Fruit fly (Drosophila melanogaster): ENCODE data around the gene CG11563.

CG11563 gene

DNA sequence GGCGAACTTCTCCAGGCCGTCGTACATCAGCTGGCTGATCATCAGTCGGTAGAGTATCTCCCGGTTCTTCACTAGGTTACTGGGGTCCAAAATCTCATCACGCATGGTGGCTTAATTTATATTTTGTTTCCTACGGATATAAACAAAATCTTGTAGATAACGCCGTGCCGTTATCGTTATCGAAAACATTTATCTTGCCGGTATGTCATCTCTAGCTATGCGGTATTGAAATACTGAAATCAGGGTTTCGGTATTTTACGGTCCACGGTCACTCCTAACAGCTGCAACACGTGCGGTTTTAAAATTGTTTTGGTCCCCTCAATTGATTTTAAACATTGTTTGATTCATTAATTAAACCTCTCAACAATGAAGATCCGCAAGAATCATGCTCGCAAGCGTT lies at the start of gene CG11563, which contains the start of gene CstF50:
CG11563 (plus strand) TSS at position 260 of the 400 bp plus-strand sequence.
CstF50 (minus strand) TSS at position 188 of the 400 bp plus-strand sequence.
- no peak for TF ChIP-seq noc (tag; optimal IDR thresholded peaks at IDR 0.05)

DNA sequence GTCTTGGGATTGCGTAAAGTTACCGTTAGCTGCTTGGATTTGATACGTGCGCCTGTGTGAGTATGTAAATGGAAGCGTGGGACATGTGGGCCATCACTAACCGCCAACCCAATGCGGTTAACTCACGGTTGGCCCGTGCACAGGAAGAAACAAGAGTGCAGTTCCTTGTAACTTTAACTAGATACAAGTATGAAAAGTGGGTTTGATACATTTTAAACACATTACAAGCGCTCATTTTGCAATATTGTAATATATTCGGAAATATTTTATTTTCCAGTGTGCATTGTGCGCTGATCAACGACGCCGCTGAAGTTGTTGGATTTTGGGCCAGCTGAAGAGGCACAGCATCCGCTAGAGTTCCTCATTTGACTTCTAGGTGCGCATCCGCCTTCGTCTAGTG lies 49.1 kb upstream of the CG11563 start:
- TF ChIP-seq noc (tag; optimal IDR thresholded peaks at IDR 0.05): no peak

DNA sequence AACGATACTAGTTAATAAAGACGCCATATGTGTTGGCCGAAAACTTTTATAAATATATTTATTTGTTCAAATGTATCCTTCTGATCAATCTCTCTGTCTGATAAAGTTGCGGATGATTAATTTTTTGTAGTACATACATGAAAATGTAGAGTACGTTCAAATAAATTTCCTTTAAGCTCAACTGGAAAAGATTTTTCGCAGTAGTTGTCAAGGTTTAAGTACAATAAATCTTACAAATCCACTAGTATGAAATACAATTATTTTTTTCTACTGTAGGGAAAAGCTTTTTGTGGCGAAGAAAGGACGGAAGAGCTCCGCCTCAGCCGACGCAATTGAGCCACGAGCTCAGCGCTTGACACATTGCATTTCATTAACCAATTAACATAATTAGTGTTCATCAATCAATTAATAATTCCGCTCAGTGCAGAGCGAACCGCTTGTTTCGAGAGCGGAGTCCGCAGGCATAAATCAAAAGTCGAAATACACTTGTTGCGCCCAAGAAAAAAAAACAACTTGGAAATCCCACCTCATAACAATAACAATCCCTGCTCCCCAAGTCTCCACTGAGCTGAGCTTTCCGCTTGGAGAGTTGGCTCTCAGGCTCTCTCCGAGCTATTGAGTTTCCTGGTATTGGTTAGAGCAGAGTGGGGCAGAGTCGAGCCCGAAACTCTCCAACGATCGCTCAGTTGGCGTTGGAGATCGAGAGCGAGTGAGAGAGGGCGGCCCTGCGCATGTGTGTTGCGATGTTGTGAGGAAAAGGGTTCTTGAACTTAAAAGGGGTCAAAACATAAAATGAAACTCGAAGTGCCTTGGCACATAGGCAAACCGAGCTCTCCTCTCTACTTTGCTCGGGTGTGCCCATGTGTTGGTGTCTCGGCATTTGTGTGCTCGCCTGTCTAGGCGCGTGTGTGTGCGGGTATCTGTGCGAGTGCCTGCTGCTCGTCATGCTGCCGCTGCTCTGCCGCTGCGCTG lies 47.9 kb upstream of the CG11563 start:
- no peak for TF ChIP-seq noc (tag; optimal IDR thresholded peaks at IDR 0.05)

DNA sequence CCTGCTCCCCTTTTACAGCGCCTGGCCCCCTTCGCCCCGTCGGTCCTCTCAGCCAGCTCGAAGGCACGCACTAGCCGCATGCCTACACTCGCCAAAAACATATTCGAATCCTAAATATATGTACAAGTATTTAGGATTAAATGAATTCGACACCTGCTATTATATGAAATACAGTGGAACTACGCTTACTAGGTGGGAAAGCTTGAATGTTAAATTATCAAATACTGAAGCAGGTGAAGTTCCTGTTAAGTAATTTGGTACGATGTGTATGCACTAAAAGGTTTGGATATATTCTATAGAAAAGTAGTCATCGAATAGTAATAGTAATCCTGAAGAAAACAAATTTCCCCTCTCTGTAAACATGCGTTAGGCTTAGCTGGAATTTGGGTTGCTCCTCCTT lies 47.1 kb upstream of the CG11563 start:
- TF ChIP-seq noc (tag; optimal IDR thresholded peaks at IDR 0.05): peak; percentile 29

DNA sequence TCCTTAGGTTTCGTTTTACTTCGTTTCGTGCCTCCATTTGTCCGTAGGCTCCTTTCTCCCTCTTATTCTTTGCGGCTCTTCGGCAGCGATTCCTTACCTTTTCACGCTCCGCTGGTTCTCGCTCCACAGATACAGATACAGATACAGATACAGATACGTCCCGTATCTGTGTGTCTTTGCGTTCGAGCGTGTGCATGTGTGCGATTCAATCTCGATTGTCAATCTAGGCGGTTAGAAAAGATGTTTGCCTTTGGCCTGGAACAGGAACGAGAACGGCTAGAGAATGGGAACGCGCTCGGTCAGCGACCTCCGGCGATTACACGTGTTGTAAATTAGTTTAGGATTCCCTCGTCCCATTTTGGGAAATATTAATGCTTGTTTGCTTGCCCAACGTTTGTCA lies 46.4 kb upstream of the CG11563 start:
- TF ChIP-seq noc (tag; optimal IDR thresholded peaks at IDR 0.05): no peak

DNA sequence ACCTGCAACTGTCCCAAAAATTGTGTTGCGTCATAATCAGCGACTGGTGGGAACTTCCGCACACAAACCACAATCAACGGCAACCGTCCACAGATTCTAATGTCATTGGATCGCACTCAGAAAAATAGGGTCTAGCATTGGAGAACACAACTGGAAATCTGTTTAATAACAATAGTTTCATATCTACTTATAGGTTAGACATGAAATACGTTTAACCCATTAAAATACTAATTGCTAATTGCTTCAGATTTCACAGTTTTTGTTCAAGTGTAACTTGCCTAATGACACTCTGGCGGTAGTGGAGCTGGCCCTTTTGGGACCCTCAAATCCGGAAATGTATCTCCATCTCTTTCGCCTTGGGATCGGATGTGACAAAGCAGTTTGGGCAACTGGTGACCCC lies 40.2 kb upstream of the CG11563 start:
- no peak for TF ChIP-seq noc (tag; optimal IDR thresholded peaks at IDR 0.05)

DNA sequence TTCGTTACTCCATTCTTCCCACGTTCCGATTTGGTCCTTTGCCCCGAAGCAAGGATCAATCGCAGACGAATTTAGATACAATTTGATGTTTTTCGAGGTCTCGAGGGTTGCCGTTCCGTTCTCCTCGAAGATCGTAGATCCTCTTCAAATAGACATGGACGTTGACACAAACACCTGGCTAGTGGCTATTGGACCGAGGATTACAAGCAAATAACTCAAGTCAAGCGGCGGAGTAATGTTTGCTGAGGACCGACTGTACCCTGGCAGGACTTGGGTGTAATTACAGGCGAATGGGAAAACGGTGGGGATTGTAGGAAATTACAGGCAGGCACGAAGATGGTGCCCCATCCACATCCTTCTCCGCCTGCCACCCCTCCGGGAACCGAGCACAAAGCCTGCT lies 39.2 kb upstream of the CG11563 start:
- TF ChIP-seq noc (tag; optimal IDR thresholded peaks at IDR 0.05): no peak

DNA sequence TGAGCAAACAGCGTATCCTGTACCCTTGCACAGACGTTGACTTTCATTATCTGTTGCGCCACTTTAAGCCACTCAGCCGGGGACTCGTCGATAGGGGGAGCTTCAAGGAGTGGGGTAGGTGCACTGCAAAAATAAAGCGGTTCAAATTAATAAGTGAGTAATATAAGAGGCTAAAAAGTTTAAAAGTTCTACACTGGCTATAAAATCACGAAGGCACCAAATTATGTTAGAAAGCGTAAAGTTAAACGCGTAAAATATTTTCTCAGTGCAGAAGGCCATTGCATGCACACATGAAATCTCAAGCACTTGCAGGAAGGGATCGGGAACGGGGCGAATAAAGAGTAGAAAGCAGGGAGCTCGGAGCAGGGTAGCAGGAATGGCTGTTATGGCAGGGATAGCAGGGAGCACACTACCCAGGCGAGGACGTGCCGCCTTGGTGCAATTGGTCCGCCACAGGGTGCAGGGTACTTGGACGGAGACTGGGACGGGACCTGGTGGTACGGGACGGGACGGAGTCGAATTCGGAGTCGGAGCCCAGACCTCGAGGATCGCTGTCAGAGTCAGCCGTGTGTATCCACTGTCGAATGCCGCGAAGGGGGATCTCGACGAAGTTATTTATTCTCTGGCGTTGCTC lies 38.6 kb upstream of the CG11563 start:
- TF ChIP-seq noc (tag; optimal IDR thresholded peaks at IDR 0.05): no peak

DNA sequence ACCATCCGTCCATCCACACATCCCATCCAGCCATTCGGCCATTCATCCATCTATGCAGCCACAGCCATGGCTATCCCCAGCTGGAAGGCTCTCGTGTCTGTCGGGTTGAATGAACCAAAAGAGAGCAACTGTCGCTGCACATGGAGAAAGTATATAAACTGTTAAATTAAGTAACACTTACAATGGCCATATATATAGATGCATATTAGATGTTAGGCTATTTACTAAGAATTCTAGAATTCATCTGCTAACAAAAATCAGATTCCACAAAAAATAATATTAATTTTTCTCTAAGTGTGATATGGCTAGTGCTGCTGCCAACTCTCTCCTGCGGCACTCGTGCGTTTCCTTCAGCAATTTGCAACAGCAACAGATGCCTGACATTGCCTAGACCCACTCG lies 36.6 kb upstream of the CG11563 start:
- TF ChIP-seq noc (tag; optimal IDR thresholded peaks at IDR 0.05): no peak

DNA sequence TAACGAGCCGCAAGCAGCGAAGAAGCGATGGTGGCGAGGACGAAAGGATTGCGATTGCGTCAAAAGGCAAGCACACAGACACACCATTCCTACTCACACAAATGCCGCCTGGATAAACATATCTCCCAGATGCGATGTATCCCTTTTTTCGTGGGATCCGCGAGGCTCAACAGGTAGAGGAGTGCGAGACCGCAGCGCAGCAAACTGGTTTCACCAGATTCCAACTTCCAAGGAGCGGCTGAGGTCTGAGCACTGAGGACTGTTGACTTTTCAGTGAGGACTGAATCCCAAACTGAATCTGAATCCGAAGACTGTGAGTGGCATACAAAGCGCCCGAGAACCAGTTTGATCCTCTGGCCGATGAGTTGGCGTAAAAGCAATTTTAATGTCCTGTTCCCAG lies 34.9 kb upstream of the CG11563 start:
- no peak for TF ChIP-seq noc (tag; optimal IDR thresholded peaks at IDR 0.05)

DNA sequence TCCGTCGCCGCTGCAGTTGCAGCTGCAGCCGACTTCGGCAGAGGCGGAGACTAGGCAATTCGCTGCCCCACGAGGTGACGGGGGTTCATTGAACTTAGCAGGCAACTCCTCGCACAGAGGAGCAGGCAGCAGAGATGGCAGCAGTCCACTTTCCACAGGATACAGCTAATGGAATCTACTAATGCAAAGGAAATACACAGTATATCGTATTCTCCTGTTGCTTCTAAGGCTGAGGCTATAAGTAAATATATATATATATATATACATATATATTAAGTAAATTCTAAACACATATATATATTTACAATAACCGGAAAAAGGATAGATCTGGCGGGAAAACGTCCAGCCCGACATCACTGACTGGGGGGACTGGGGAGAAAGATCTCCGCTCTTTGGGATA lies 33.5 kb upstream of the CG11563 start:
- TF ChIP-seq noc (tag; optimal IDR thresholded peaks at IDR 0.05): no peak

DNA sequence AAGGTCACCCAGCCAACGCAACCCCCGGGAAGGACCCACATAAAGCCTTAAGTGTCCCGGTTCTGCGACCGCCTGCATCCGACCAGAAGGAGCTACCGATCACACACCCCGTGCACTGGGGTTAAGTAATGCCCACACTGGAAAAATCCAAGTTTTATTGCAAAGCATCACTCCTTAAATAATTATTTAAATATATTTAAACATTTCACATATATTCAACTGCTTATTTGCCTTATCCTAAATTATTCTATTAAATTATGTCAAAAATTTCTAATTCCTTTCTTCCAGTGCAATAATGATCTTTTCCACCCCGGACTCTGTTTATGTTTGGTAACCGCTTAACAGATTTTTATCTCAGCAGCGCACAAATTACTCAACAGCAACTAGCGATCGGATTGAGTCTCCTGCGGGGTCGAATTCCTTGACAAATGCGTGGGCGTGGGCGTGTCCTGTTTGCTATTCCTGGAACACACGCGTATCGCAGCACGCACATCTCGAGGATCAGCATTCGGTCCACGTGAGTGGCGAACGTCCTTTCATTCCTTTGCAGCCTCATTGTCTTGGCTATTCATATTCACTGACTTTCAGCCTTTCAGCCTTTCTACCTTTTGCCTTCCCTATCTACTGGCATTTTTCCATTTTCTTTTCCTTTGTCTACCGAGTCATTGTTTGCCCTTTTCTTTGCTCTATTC lies 32.2 kb upstream of the CG11563 start:
- TF ChIP-seq noc (tag; optimal IDR thresholded peaks at IDR 0.05): no peak

DNA sequence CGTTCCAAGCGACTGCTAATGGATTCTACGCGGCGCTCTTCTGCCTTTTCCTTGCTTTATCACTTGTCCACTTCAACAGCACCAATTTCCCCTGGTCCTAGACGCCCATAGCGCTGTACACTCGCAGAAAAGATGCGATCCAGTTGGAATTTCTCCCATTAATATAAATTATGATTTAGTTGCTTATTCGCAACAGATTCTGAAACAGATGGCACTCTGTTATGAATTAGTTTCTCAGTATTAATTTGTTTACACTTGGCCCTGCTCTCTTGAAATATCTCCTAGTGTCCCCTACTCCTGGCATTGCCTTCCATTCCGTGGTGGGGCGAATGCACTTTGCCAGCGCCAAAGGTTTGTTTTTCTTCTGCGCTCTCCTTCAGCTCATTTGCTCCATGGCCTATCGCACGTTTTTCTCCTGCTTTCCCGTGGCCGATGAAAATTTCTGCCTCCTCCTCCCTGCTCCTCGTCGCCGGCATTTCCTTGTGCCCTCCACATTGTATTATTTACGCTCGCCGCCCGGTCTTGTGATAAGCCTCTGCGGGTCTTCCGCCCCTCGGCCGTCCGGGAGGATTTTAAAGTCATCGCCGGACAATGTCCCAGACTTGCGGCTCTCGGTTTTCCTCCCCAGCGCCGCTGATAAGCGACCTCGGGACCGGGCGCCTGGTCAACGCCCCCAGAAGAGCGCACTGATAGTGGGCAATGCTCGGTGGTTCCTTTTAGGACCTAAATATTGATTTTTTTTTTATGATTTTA lies 30.5 kb upstream of the CG11563 start:
- no peak for TF ChIP-seq noc (tag; optimal IDR thresholded peaks at IDR 0.05)

DNA sequence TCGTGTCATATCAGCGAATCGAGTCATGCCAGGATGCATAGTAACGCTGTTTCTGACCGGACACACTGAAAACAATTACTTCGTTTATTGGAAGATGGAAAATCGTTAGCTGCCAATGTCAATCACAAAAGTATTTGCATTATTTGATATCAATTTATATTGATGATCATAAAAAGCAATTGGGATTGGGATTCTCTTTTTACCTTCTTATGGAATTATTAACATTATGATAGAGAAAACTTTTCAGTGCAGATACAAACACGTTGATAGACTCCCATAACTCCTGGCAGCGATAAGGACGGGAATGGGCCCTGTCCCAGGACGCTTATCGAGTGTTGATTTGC lies 30.0 kb upstream of the CG11563 start:
- TF ChIP-seq noc (tag; optimal IDR thresholded peaks at IDR 0.05): no peak

DNA sequence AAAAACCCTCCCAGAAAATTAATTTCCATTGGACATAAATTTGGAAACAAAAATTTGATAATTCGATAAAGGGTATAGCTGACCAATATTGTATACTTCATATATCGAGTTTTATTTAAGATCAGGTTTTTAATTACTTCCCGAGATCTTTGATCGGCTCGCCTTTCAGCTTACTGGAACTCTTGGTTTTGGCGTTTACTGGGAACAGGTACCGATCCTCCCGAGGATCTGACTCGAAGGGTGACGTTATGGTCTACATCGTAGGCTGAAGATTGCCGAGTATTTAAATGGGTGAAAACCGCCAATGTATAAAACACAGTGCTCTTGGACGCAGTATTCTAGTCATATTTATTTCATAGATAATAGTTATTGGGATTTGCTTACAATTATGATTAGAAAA lies 28.6 kb upstream of the CG11563 start, which contains the start of gene CG42693:
CG42693 (minus strand) TSS at position 101 of the 400 bp plus-strand sequence.
- TF ChIP-seq noc (tag; optimal IDR thresholded peaks at IDR 0.05): no peak

DNA sequence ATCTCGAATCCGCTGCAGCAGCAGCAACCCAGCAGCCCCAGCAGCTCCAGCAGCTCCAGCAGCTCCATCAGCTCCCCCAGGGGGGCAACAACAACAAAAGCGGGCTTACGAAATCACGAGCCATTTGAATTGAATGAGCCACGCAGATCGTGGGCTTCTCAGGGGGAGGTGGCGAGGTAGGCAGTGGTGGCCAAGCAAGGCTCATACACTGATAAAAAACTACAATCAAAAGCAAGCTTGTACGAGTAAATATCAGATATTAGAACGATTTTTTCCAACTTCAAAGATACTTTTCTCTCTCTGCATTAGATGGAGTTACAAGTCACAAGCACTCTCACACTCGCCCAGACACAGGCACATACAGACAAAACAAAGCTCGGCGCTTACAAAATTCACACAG lies 27.7 kb upstream of the CG11563 start:
- TF ChIP-seq noc (tag; optimal IDR thresholded peaks at IDR 0.05): no peak

All from whole organism, larva.